Worm (Caenorhabditis elegans): ENCODE data around the gene cya-1.

DNA sequence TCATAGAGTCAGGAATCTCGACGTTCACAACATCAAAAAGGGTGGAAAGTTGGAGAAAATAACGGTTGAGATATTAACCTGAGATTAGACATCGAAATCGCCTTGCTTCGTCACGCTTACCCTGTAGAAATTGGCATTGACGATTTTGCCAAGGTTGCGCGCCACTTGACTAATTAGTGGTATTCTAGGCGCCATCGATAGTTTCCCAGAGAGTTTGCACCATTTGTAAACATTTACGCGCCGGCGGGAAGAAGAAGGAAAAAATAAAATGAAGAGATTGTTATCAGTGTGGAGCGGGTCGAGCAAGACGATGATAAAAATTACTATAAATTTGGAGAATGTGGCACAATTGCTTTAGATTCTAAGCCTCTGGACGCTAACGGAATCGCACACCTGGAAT lies 1.2 kb upstream of the cya-1 start:
- TF ChIP-seq R02D3.7 (tag; optimal IDR thresholded peaks at IDR 0.05), result no peak
- no peak for TF ChIP-seq egl-27 (tag; optimal IDR thresholded peaks at IDR 0.05)
- no peak for TF ChIP-seq ceh-28 (tag; optimal IDR thresholded peaks at IDR 0.05)
- no peak for TF ChIP-seq spr-1 (tag; optimal IDR thresholded peaks at IDR 0.05)
- no peak for TF ChIP-seq nhr-237 (tag; optimal IDR thresholded peaks at IDR 0.05)
- no peak for TF ChIP-seq snpc-4 (tag; optimal IDR thresholded peaks at IDR 0.05)
- no peak for TF ChIP-seq nhr-48 (tag; optimal IDR thresholded peaks at IDR 0.05)
- TF ChIP-seq lsy-2 (tag; optimal IDR thresholded peaks at IDR 0.05), result no peak
- TF ChIP-seq nhr-11 (tag; optimal IDR thresholded peaks at IDR 0.05), result no peak

Measured in whole organism, L4 larva.